Fruit fly (Drosophila melanogaster) whole organism, embryonic: ENCODE data around the gene CG9628.
A peak's percentile ranks its signal among the peaks of the same experiment; 100 is the strongest.

Experiments used
- Atf-2 ChIP-seq: fragments of 200-800 bp; sonication (Bioruptor generic); optimal IDR thresholded peaks from 2 replicates; lab custom pipeline; 2016; ENCODE audit warnings: missing biosample characterization, missing genetic modification characterization
- B-H1 ChIP-seq: fragments of 200-800 bp; sonication (Bioruptor generic); IDR thresholded peaks from 3 replicates; pipeline ENCODE4 v1.3.6; 2022; ENCODE audit warnings: missing biosample characterization, missing genetic modification characterization
- CG10209 ChIP-seq: fragments of 200-800 bp; sonication (Bioruptor generic); optimal IDR thresholded peaks from 3 replicates; lab custom pipeline; 2017; ENCODE audit warnings: missing biosample characterization, mild to moderate bottlenecking, missing genetic modification characterization, missing genetic modification reagents
- CG1024 ChIP-seq: fragments of 200-800 bp; sonication (Bioruptor generic); IDR thresholded peaks from 2 replicates; pipeline ENCODE4 v1.3.6; 2022; ENCODE audit warnings: missing biosample characterization, missing genetic modification characterization
- CG12155 ChIP-seq: fragments of 200-800 bp; sonication (Bioruptor generic); optimal IDR thresholded peaks from 3 replicates; lab custom pipeline; 2016; ENCODE audit warnings: missing biosample characterization, missing genetic modification characterization
- CG12236 ChIP-seq: fragments of 200-800 bp; sonication (Bioruptor generic); optimal IDR thresholded peaks from 2 replicates; lab custom pipeline; 2016; ENCODE audit warnings: missing biosample characterization, missing genetic modification characterization
- CG13287 ChIP-seq: fragments of 200-800 bp; sonication (Bioruptor generic); IDR thresholded peaks from 2 replicates; pipeline ENCODE4 v1.3.6; 2022; ENCODE audit warnings: missing biosample characterization, missing genetic modification characterization; ENCODE audit not compliant: partially characterized antibody
- CG17359 ChIP-seq: fragments of 200-800 bp; sonication (Bioruptor generic); optimal IDR thresholded peaks from 3 replicates; lab custom pipeline; 2018; ENCODE audit warnings: missing biosample characterization, mild to moderate bottlenecking, missing genetic modification characterization, moderate library complexity
- CG17385 ChIP-seq: fragments of 200-800 bp; sonication (Bioruptor generic); optimal IDR thresholded peaks from 3 replicates; lab custom pipeline; 2018; ENCODE audit warnings: missing biosample characterization, mild to moderate bottlenecking, missing genetic modification characterization
- CG17568 ChIP-seq: fragments of 200-800 bp; sonication (Bioruptor generic); optimal IDR thresholded peaks from 2 replicates; lab custom pipeline; 2018; ENCODE audit warnings: missing biosample characterization, mild to moderate bottlenecking, missing genetic modification characterization, moderate library complexity
- CG18619 ChIP-seq: fragments of 200-800 bp; sonication (Bioruptor generic); optimal IDR thresholded peaks from 3 replicates; lab custom pipeline; 2017; ENCODE audit warnings: missing biosample characterization, mild to moderate bottlenecking, missing genetic modification characterization
- CG2129 ChIP-seq: fragments of 200-800 bp; sonication (Bioruptor generic); IDR thresholded peaks from 2 replicates; pipeline ENCODE4 v1.3.6; 2022; ENCODE audit warnings: missing biosample characterization, missing genetic modification characterization; ENCODE audit not compliant: partially characterized antibody
- CG2678 ChIP-seq: fragments of 200-800 bp; sonication (Bioruptor generic); optimal IDR thresholded peaks from 3 replicates; lab custom pipeline; 2019; ENCODE audit warnings: missing biosample characterization, mild to moderate bottlenecking, missing genetic modification characterization, moderate library complexity
- CG31224 ChIP-seq: fragments of 200-800 bp; sonication (Bioruptor generic); IDR thresholded peaks from 2 replicates; pipeline ENCODE4 v1.3.6; 2022; ENCODE audit warnings: missing biosample characterization, missing genetic modification characterization
- CG3163 ChIP-seq: fragments of 200-800 bp; sonication (Bioruptor generic); optimal IDR thresholded peaks from 3 replicates; lab custom pipeline; 2016; ENCODE audit warnings: missing biosample characterization, missing genetic modification characterization
- CG32772 ChIP-seq: fragments of 200-800 bp; sonication (Bioruptor generic); IDR thresholded peaks from 2 replicates; pipeline ENCODE4 v1.3.6; 2022; ENCODE audit warnings: missing biosample characterization, missing genetic modification characterization
- CG4328 ChIP-seq: fragments of 200-800 bp; sonication (Bioruptor generic); optimal IDR thresholded peaks from 3 replicates; lab custom pipeline; 2017; ENCODE audit warnings: missing biosample characterization, missing genetic modification reagents, missing genetic modification characterization
- CG4707 ChIP-seq: fragments of 200-800 bp; sonication (Bioruptor generic); optimal IDR thresholded peaks from 2 replicates; lab custom pipeline; 2018; ENCODE audit warnings: missing biosample characterization, mild to moderate bottlenecking, missing genetic modification characterization, moderate library complexity
- CG6175 ChIP-seq: fragments of 200-800 bp; sonication (Bioruptor generic); IDR thresholded peaks from 3 replicates; pipeline ENCODE4 v1.3.6; 2022; ENCODE audit warnings: missing biosample characterization, missing genetic modification characterization
- CG6813 ChIP-seq: fragments of 200-800 bp; sonication (Bioruptor generic); optimal IDR thresholded peaks from 2 replicates; lab custom pipeline; 2017; ENCODE audit warnings: missing biosample characterization, missing genetic modification characterization, mild to moderate bottlenecking, moderate library complexity, missing genetic modification reagents
- CG8388 ChIP-seq: fragments of 200-800 bp; sonication (Bioruptor generic); optimal IDR thresholded peaks from 2 replicates; lab custom pipeline; 2019; ENCODE audit warnings: missing biosample characterization, mild to moderate bottlenecking, missing genetic modification characterization, moderate library complexity
- CG9932 ChIP-seq: fragments of 200-800 bp; sonication (Bioruptor generic); IDR thresholded peaks from 2 replicates; pipeline ENCODE4 v1.3.6; 2022; ENCODE audit warnings: missing biosample characterization, missing genetic modification characterization
- Chrac-16 ChIP-seq: fragments of 200-800 bp; sonication (Bioruptor generic); optimal IDR thresholded peaks from 3 replicates; lab custom pipeline; 2016; ENCODE audit warnings: missing biosample characterization, missing genetic modification characterization
- Dad ChIP-seq: fragments of 200-800 bp; sonication (Bioruptor generic); optimal IDR thresholded peaks from 3 replicates; lab custom pipeline; 2016; ENCODE audit warnings: missing biosample characterization, missing genetic modification characterization
- Dbx ChIP-seq: fragments of 200-800 bp; sonication (Bioruptor generic); IDR thresholded peaks from 3 replicates; pipeline ENCODE4 v1.3.6; 2022; ENCODE audit warnings: missing biosample characterization, missing genetic modification characterization
- Dll ChIP-seq: fragments of 200-800 bp; sonication (Bioruptor generic); IDR thresholded peaks from 4 replicates; pipeline ENCODE4 v1.3.6; 2022; ENCODE audit warnings: missing biosample characterization, missing genetic modification characterization; ENCODE audit not compliant: partially characterized antibody
- Drgx ChIP-seq: fragments of 200-800 bp; sonication (Bioruptor generic); IDR thresholded peaks from 2 replicates; pipeline ENCODE4 v1.3.6; 2022; ENCODE audit warnings: missing biosample characterization, missing genetic modification characterization
- HmgD ChIP-seq: fragments of 200-800 bp; sonication (Bioruptor generic); optimal IDR thresholded peaks from 3 replicates; lab custom pipeline; 2016; ENCODE audit warnings: missing biosample characterization, missing genetic modification characterization
- Hr51 ChIP-seq, 2 experiments: fragments of 200-800 bp; sonication (Bioruptor generic); optimal IDR thresholded peaks; 2 replicates in 1 of 2; 3 replicates in 1 of 2; lab custom pipeline; 2016 to 2018; ENCODE audit warnings: missing biosample characterization in 2 of 2, missing genetic modification characterization in 2 of 2, mild to moderate bottlenecking in 1 of 2, moderate library complexity in 1 of 2
- Kr ChIP-seq: fragments of 200-800 bp; sonication (Bioruptor generic); optimal IDR thresholded peaks from 2 replicates; lab custom pipeline; 2017; ENCODE audit warnings: missing biosample characterization, mild to moderate bottlenecking, missing genetic modification characterization
- Mad ChIP-seq: fragments of 200-800 bp; sonication (Bioruptor generic); optimal IDR thresholded peaks from 2 replicates; lab custom pipeline; 2016; ENCODE audit warnings: missing biosample characterization, missing genetic modification characterization
- Myb ChIP-seq: fragments of 200-800 bp; sonication (Bioruptor generic); optimal IDR thresholded peaks from 2 replicates; lab custom pipeline; 2016; ENCODE audit warnings: missing biosample characterization, missing genetic modification characterization
- NC2α ChIP-seq: fragments of 200-800 bp; sonication (Bioruptor generic); optimal IDR thresholded peaks from 2 replicates; lab custom pipeline; 2016; ENCODE audit warnings: missing biosample characterization, missing genetic modification characterization
- NK7.1 ChIP-seq: fragments of 200-800 bp; sonication (Bioruptor generic); optimal IDR thresholded peaks from 3 replicates; lab custom pipeline; 2016; ENCODE audit warnings: missing biosample characterization, missing genetic modification characterization
- Oli ChIP-seq: fragments of 200-800 bp; sonication (Bioruptor generic); optimal IDR thresholded peaks from 2 replicates; lab custom pipeline; 2018; ENCODE audit warnings: missing biosample characterization, mild to moderate bottlenecking, missing genetic modification characterization, moderate library complexity
- Six4 ChIP-seq: fragments of 200-800 bp; sonication (Bioruptor generic); optimal IDR thresholded peaks from 2 replicates; lab custom pipeline; 2016; ENCODE audit warnings: missing biosample characterization, missing genetic modification characterization
- Sox102F ChIP-seq: fragments of 200-800 bp; sonication (Bioruptor generic); optimal IDR thresholded peaks from 2 replicates; lab custom pipeline; 2018; ENCODE audit warnings: missing biosample characterization, mild to moderate bottlenecking, missing genetic modification characterization, moderate library complexity
- ac ChIP-seq: fragments of 200-800 bp; sonication (Bioruptor generic); optimal IDR thresholded peaks from 3 replicates; lab custom pipeline; 2017; ENCODE audit warnings: missing biosample characterization, mild to moderate bottlenecking, missing genetic modification characterization
- btn ChIP-seq: fragments of 200-800 bp; sonication (Bioruptor generic); optimal IDR thresholded peaks from 2 replicates; lab custom pipeline; 2016; ENCODE audit warnings: missing biosample characterization, missing genetic modification characterization
- caup ChIP-seq: fragments of 200-800 bp; sonication (Bioruptor generic); optimal IDR thresholded peaks from 3 replicates; lab custom pipeline; 2017; ENCODE audit warnings: missing biosample characterization, mild to moderate bottlenecking, missing genetic modification characterization, moderate library complexity; ENCODE audit not compliant: severe bottlenecking
- dysf ChIP-seq: fragments of 200-800 bp; sonication (Bioruptor generic); IDR thresholded peaks from 3 replicates; pipeline ENCODE4 v1.3.6; 2022; ENCODE audit warnings: missing biosample characterization, missing genetic modification characterization
- fu2 ChIP-seq: fragments of 200-800 bp; sonication (Bioruptor generic); optimal IDR thresholded peaks from 2 replicates; lab custom pipeline; 2016; ENCODE audit warnings: missing biosample characterization, missing genetic modification characterization
- ham ChIP-seq: fragments of 200-800 bp; sonication (Bioruptor generic); IDR thresholded peaks from 2 replicates; pipeline ENCODE4 v1.3.6; 2022; ENCODE audit warnings: missing biosample characterization, missing genetic modification characterization
- ken ChIP-seq: fragments of 200-800 bp; sonication (Bioruptor generic); IDR thresholded peaks from 3 replicates; pipeline ENCODE4 v1.3.6; 2022; ENCODE audit warnings: missing biosample characterization, missing genetic modification characterization
- lilli ChIP-seq: fragments of 200-800 bp; sonication (Bioruptor generic); optimal IDR thresholded peaks from 3 replicates; lab custom pipeline; 2016; ENCODE audit warnings: missing biosample characterization, missing genetic modification characterization
- maf-S ChIP-seq: fragments of 200-800 bp; sonication (Bioruptor generic); optimal IDR thresholded peaks from 2 replicates; lab custom pipeline; 2016; ENCODE audit warnings: missing biosample characterization, missing genetic modification characterization
- sens ChIP-seq: fragments of 200-800 bp; sonication (Bioruptor generic); peaks from one replicate; lab custom pipeline; 2016; ENCODE audit warnings: missing biosample characterization, missing genetic modification characterization
- stwl ChIP-seq: fragments of 200-800 bp; sonication (Bioruptor generic); optimal IDR thresholded peaks from 3 replicates; lab custom pipeline; 2018; ENCODE audit warnings: missing biosample characterization, mild to moderate bottlenecking, missing genetic modification characterization, moderate library complexity
- tll ChIP-seq, 2 experiments: fragments of 200-800 bp in 1 of 2; fragments of >200 bp in 1 of 2; sonication (Bioruptor generic) in 1 of 2; optimal IDR thresholded peaks; 2 replicates each; lab custom pipeline; 2017 to 2019; ENCODE audit warnings: missing biosample characterization in 2 of 2, missing genetic modification characterization in 2 of 2, mild to moderate bottlenecking in 1 of 2, moderate library complexity in 1 of 2
- z ChIP-seq: fragments of 200-800 bp; sonication (Bioruptor generic); IDR thresholded peaks from 3 replicates; pipeline ENCODE4 v1.3.6; 2022; ENCODE audit warnings: missing biosample characterization, missing genetic modification characterization
- zfh2 ChIP-seq: fragments of 200-800 bp; sonication (Bioruptor generic); optimal IDR thresholded peaks from 2 replicates; lab custom pipeline; 2016; ENCODE audit warnings: missing biosample characterization, missing genetic modification characterization

The CG9628 gene

dm6 chr3L:14652554-14652953 is 30.0 kb downstream of the CG9628 start (continued):
- TF ChIP-seq Oli (tag; lab: Kevin White, UChicago) (peak; percentile 81), B-H1 (GFP tag; lab: Robert Waterston, UW) (peak; percentile 66; the same call in 2 of the 3 replicates), fu2 (GFP tag; lab: Kevin White, UChicago) (peak; percentile 6), ac (GFP tag; lab: Kevin White, UChicago) (peak; percentile 22), Dll (no peak), Sox102F (GFP tag; lab: Kevin White, UChicago) (peak; percentile 82), CG17568 (GFP tag; lab: Kevin White, UChicago) (peak; percentile 62), CG9932 (GFP tag; lab: Robert Waterston, UW) (no peak), ham (no peak), NK7.1 (no peak), zfh2 (GFP tag; lab: Kevin White, UChicago) (no peak), Six4 (GFP tag; lab: Kevin White, UChicago) (peak; percentile 84), CG31224 (GFP tag; lab: Robert Waterston, UW) (no peak), CG2678 (tag; lab: Kevin White, UChicago) (peak; percentile 85), Kr (no peak), CG17359 (tag; lab: Kevin White, UChicago) (peak; percentile 81), Hr51 (GFP tag; optimal IDR thresholded peaks at IDR 0.05; lab: Kevin White, UChicago) (peak; percentile 3 to 52), Mad (GFP tag; lab: Kevin White, UChicago) (peak; percentile 50), Dbx (no peak), ken (GFP tag; lab: Robert Waterston, UW) (peak; percentile 64; the same call in 1 of the 3 replicates), Drgx (peak; percentile 85), CG12155 (GFP tag; lab: Kevin White, UChicago) (peak; percentile 67), CG8388 (peak; percentile 87), maf-S (GFP tag; lab: Kevin White, UChicago) (peak; percentile 29), CG1024 (GFP tag; lab: Robert Waterston, UW) (0 out of 2 replicates have a peak, but pooled peaks have one; percentile 40), stwl (tag; lab: Kevin White, UChicago) (peak; percentile 16), Chrac-16 (peak; percentile 75), NC2α (GFP tag; lab: Kevin White, UChicago) (peak; percentile 68), CG6813 (GFP tag; lab: Kevin White, UChicago) (peak; percentile 69), Dad (GFP tag; lab: Kevin White, UChicago) (peak; percentile 38), CG6175 (no peak), CG3163 (GFP tag; lab: Kevin White, UChicago) (peak; percentile 55), caup (GFP tag; lab: Kevin White, UChicago) (peak; percentile 40), btn (peak; percentile 57), CG32772 (peak; percentile 68; the same call in 1 of the 2 replicates), CG4328 (GFP tag; lab: Kevin White, UChicago) (peak; percentile 30), CG10209 (peak; percentile 70), z (GFP tag; lab: Robert Waterston, UW) (no peak), sens (GFP tag; lab: Kevin White, UChicago) (peak; percentile 98), Atf-2 (GFP tag; lab: Kevin White, UChicago) (peak; percentile 73), CG4707 (GFP tag; lab: Kevin White, UChicago) (peak; percentile 68), Myb (GFP tag; lab: Kevin White, UChicago) (no peak), CG18619 (GFP tag; lab: Kevin White, UChicago) (peak; percentile 57), dysf (GFP tag; lab: Robert Waterston, UW) (peak; percentile 63; the same call in 1 of the 3 replicates), lilli (GFP tag; lab: Kevin White, UChicago) (peak; percentile 65), CG12236 (GFP tag; lab: Kevin White, UChicago) (peak; percentile 74), CG13287 (GFP tag; lab: Robert Waterston, UW) (no peak), tll (GFP tag; optimal IDR thresholded peaks at IDR 0.05; lab: Kevin White, UChicago) (no peak), CG17385 (GFP tag; lab: Kevin White, UChicago) (peak; percentile 62), CG2129 (GFP tag; lab: Robert Waterston, UW) (no peak), HmgD (no peak)
